Worm (Caenorhabditis elegans): Measurements from ENCODE around the gene idpp-9.

DNA sequence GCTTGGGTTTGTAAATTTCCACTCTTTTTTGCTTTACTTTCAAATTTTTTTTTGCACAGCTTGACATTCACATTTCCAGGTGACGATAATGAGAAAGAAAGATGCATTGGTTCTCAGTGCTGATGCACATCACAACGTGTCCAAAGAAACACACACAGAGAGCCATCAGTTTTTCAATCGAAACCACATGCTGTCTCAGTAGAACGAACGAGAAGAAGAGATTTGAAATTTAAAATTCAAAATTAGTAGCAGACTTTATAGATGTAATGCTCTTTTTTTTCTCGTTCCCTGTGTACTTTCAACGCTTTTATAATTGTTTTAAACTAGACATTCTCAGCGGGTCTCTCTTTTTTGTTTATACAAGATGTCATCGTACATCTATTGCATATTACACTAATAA is 21.8 kb upstream of the idpp-9 start:
- TF ChIP-seq W03F9.2 (tag; optimal IDR thresholded peaks at IDR 0.05) (no peak), him-1 (tag; optimal IDR thresholded peaks at IDR 0.05) (no peak)

Data from whole organism, L4/young adult.